Worm (Caenorhabditis elegans) whole organism, young adult: Measurements from ENCODE around the gene str-2.

Experiments used
- C06A6.2 ChIP-seq: fragments of 200-800 bp; sonication (Bioruptor generic); conservative IDR thresholded peaks from 2 replicates; pipeline ENCODE4 v1.3.6; 2022; ENCODE audit warnings: missing genetic modification characterization, missing compliant biosample characterization
- F10E7.11 ChIP-seq: sonication (generic microtip); optimal IDR thresholded peaks from 2 replicates; lab custom pipeline; 2017; ENCODE audit warnings: mild to moderate bottlenecking, missing genetic modification characterization, moderate library complexity, missing compliant biosample characterization
- F22D6.2 ChIP-seq: sonication (generic microtip); optimal IDR thresholded peaks from 2 replicates; lab custom pipeline; 2016; ENCODE audit warnings: mild to moderate bottlenecking, missing genetic modification characterization, missing compliant biosample characterization
- F23B12.7 ChIP-seq: sonication (generic microtip); optimal IDR thresholded peaks from 2 replicates; lab custom pipeline; 2017; ENCODE audit warnings: missing genetic modification characterization, mild to moderate bottlenecking, missing compliant biosample characterization, antibody characterized with exemption, moderate library complexity; ENCODE audit not compliant: insufficient read depth
- F33H1.4 ChIP-seq: fragments of 200-800 bp; sonication (Bioruptor generic); IDR thresholded peaks from 2 replicates; pipeline ENCODE4 v1.3.6; 2022; ENCODE audit warnings: missing genetic modification reagents, missing genetic modification characterization, missing compliant biosample characterization
- F52B5.7 ChIP-seq: sonication (generic microtip); optimal IDR thresholded peaks from 2 replicates; lab custom pipeline; 2016; ENCODE audit warnings: mild to moderate bottlenecking, missing genetic modification characterization, missing compliant biosample characterization
- F57A8.1 ChIP-seq: fragments of 200-800 bp; sonication (Bioruptor generic); optimal IDR thresholded peaks from 2 replicates; lab custom pipeline; 2018; ENCODE audit warnings: mild to moderate bottlenecking, missing genetic modification characterization, moderate library complexity, missing compliant biosample characterization
- Y53F4B.3 ChIP-seq: fragments of 200-800 bp; sonication (Bioruptor generic); IDR thresholded peaks from 2 replicates; pipeline ENCODE4 v1.3.6; 2022; ENCODE audit warnings: missing genetic modification reagents, missing genetic modification characterization, missing compliant biosample characterization
- Y56A3A.18 ChIP-seq: fragments of 200-800 bp; sonication (Bioruptor generic); IDR thresholded peaks from 2 replicates; pipeline ENCODE4 v1.3.6; 2022; ENCODE audit warnings: missing genetic modification reagents, missing genetic modification characterization, missing compliant biosample characterization
- attf-6 ChIP-seq: fragments of 200-800 bp; sonication (Bioruptor generic); IDR thresholded peaks from 2 replicates; pipeline ENCODE4 v1.3.6; 2022; ENCODE audit warnings: missing genetic modification reagents, missing genetic modification characterization, missing compliant biosample characterization
- ceh-79 ChIP-seq: sonication (generic microtip); optimal IDR thresholded peaks from 2 replicates; lab custom pipeline; 2017; ENCODE audit warnings: mild to moderate bottlenecking, missing genetic modification characterization, missing compliant biosample characterization
- ceh-91 ChIP-seq: fragments of 200-800 bp; sonication (Bioruptor generic); IDR thresholded peaks from 2 replicates; pipeline ENCODE4 v1.3.6; 2022; ENCODE audit warnings: missing genetic modification reagents, missing genetic modification characterization, missing compliant biosample characterization
- die-1 ChIP-seq: sonication (generic microtip); optimal IDR thresholded peaks from 2 replicates; lab custom pipeline; 2016; ENCODE audit warnings: missing genotype, mild to moderate bottlenecking, missing genetic modification characterization, missing compliant biosample characterization
- dox-1 ChIP-seq: fragments of 200-800 bp; sonication (Bioruptor generic); IDR thresholded peaks from 2 replicates; pipeline ENCODE4 v1.3.6; 2022; ENCODE audit warnings: missing genetic modification reagents, missing genetic modification characterization, missing compliant biosample characterization
- efl-1 ChIP-seq: fragments of 150-350 bp; optimal IDR thresholded peaks from 2 replicates; lab custom pipeline; 2014; ENCODE audit warnings: missing biosample characterization, missing genetic modification reagents, missing genetic modification characterization
- egl-18 ChIP-seq: fragments of 200-800 bp; sonication (Bioruptor generic); IDR thresholded peaks from 2 replicates; pipeline ENCODE4 v1.3.6; 2022; ENCODE audit warnings: missing genetic modification reagents, missing genetic modification characterization, missing compliant biosample characterization
- ets-4 ChIP-seq: fragments of 200-800 bp; sonication (Bioruptor generic); optimal IDR thresholded peaks from 2 replicates; lab custom pipeline; 2018; ENCODE audit warnings: mild to moderate bottlenecking, missing genetic modification characterization, missing compliant biosample characterization
- gei-17 ChIP-seq: fragments of 200-800 bp; sonication (Bioruptor generic); optimal IDR thresholded peaks from 2 replicates; lab custom pipeline; 2018; ENCODE audit warnings: mild to moderate bottlenecking, missing genetic modification characterization, missing compliant biosample characterization
- him-1 ChIP-seq: sonication (generic microtip); optimal IDR thresholded peaks from 2 replicates; lab custom pipeline; 2016; ENCODE audit warnings: missing genotype, missing genetic modification reagents, missing genetic modification characterization, missing compliant biosample characterization
- hsf-1 ChIP-seq: fragments of 200-800 bp; sonication (Bioruptor generic); IDR thresholded peaks from 2 replicates; pipeline ENCODE4 v1.3.6; 2022; ENCODE audit warnings: missing genetic modification reagents, missing genetic modification characterization, missing compliant biosample characterization
- lag-1 ChIP-seq: fragments of 200-800 bp; sonication (Bioruptor generic); IDR thresholded peaks from 2 replicates; pipeline ENCODE4 v1.3.6; 2022; ENCODE audit warnings: missing genetic modification reagents, missing genetic modification characterization, missing compliant biosample characterization
- let-607 ChIP-seq, 2 experiments: fragments of 200-800 bp in 1 of 2; sonication (Bioruptor generic) in 1 of 2; sonication (generic microtip) in 1 of 2; optimal IDR thresholded peaks; 2 replicates each; lab custom pipeline; 2016 to 2018; ENCODE audit warnings: mild to moderate bottlenecking in 2 of 2, missing compliant biosample characterization in 2 of 2, missing genetic modification characterization in 2 of 2, moderate library complexity in 2 of 2, missing genotype in 1 of 2
- lsl-1 ChIP-seq: fragments of 200-800 bp; sonication (Bioruptor generic); optimal IDR thresholded peaks from 2 replicates; lab custom pipeline; 2018; ENCODE audit warnings: mild to moderate bottlenecking, missing genetic modification characterization, moderate library complexity, missing compliant biosample characterization
- madf-3 ChIP-seq: fragments of 200-800 bp; sonication (Bioruptor generic); IDR thresholded peaks from 2 replicates; pipeline ENCODE4 v1.3.6; 2022; ENCODE audit warnings: missing genetic modification reagents, missing genetic modification characterization, missing compliant biosample characterization
- nhr-27 ChIP-seq: fragments of 200-800 bp; sonication (Bioruptor generic); optimal IDR thresholded peaks from 2 replicates; lab custom pipeline; 2018; ENCODE audit warnings: mild to moderate bottlenecking, missing genetic modification characterization, moderate library complexity, missing compliant biosample characterization
- pbrm-1 ChIP-seq: fragments of 200-800 bp; sonication (Bioruptor generic); IDR thresholded peaks from 2 replicates; pipeline ENCODE4 v1.3.6; 2022; ENCODE audit warnings: missing genetic modification reagents, missing genetic modification characterization, missing compliant biosample characterization
- repo-1 ChIP-seq: sonication (generic microtip); optimal IDR thresholded peaks from 2 replicates; lab custom pipeline; 2017; ENCODE audit warnings: mild to moderate bottlenecking, missing genetic modification characterization, missing compliant biosample characterization
- sea-2 ChIP-seq: fragments of 200-800 bp; sonication (Bioruptor generic); IDR thresholded peaks from 2 replicates; pipeline ENCODE4 v1.3.6; 2022; ENCODE audit warnings: missing genetic modification characterization, missing compliant biosample characterization
- snpc-3.4 ChIP-seq: sonication (generic microtip); optimal IDR thresholded peaks from 2 replicates; lab custom pipeline; 2017; ENCODE audit warnings: missing genetic modification characterization, mild to moderate bottlenecking, missing compliant biosample characterization, antibody characterized with exemption, moderate library complexity, missing genotype, missing genetic modification reagents
- tbx-9 ChIP-seq: sonication (generic microtip); optimal IDR thresholded peaks from 2 replicates; lab custom pipeline; 2016; ENCODE audit warnings: borderline replicate concordance, missing genetic modification characterization, inconsistent platforms, missing compliant biosample characterization
- xnd-1 ChIP-seq: sonication (generic microtip); optimal IDR thresholded peaks from 2 replicates; lab custom pipeline; 2016; ENCODE audit warnings: missing genotype, missing genetic modification reagents, missing genetic modification characterization, missing compliant biosample characterization
- ztf-18 ChIP-seq: sonication (generic microtip); optimal IDR thresholded peaks from 2 replicates; lab custom pipeline; 2016; ENCODE audit warnings: missing genotype, mild to moderate bottlenecking, missing genetic modification characterization, missing compliant biosample characterization
- ztf-25 ChIP-seq: fragments of 200-800 bp; sonication (Bioruptor generic); IDR thresholded peaks from 2 replicates; pipeline ENCODE4 v1.3.6; 2022; ENCODE audit warnings: missing genetic modification reagents, missing genetic modification characterization, missing compliant biosample characterization

The str-2 gene

ce11 chrV:9813527-9813926, 10.5 kb downstream of the str-2 start, which contains the start of gene sru-30:
Gene sru-30, plus strand, starts transcription at chrV:9813827.
- TF ChIP-seq egl-18 (GFP tag; lab: Robert Waterston, UW), result no peak
- no peak for TF ChIP-seq sea-2 (GFP tag; lab: Robert Waterston, UW)
- TF ChIP-seq pbrm-1 (GFP tag; lab: Robert Waterston, UW), result no peak
- TF ChIP-seq ceh-91 (GFP tag; lab: Robert Waterston, UW), result no peak
- TF ChIP-seq dox-1 (GFP tag; lab: Robert Waterston, UW), result no peak
- no peak for TF ChIP-seq madf-3 (GFP tag; lab: Robert Waterston, UW)
- no peak for TF ChIP-seq attf-6 (GFP tag; lab: Robert Waterston, UW)
- TF ChIP-seq nhr-27 (tag; lab: Kevin White, UChicago), result no peak
- no peak for TF ChIP-seq F33H1.4 (GFP tag; lab: Robert Waterston, UW)
- no peak for TF ChIP-seq Y53F4B.3

ce11 chrV:9812216-9812615, 11.8 kb downstream of the str-2 start:
- TF ChIP-seq F57A8.1 (GFP tag; lab: Kevin White, UChicago) (no peak), hsf-1 (GFP tag; lab: Robert Waterston, UW) (no peak), F22D6.2 (tag; lab: Kevin White, UChicago) (no peak), F23B12.7 (tag; lab: Kevin White, UChicago) (no peak), repo-1 (tag; lab: Kevin White, UChicago) (no peak), C06A6.2 (GFP tag; lab: Robert Waterston, UW) (no peak), ceh-79 (tag; lab: Kevin White, UChicago) (no peak), him-1 (no peak), ztf-18 (tag; lab: Kevin White, UChicago) (no peak), die-1 (tag; lab: Kevin White, UChicago) (no peak), efl-1 (GFP tag; lab: Kevin White, UChicago) (no peak), xnd-1 (no peak), tbx-9 (tag; lab: Kevin White, UChicago) (no peak), gei-17 (GFP tag; lab: Kevin White, UChicago) (no peak), lsl-1 (GFP tag; lab: Kevin White, UChicago) (no peak), Y56A3A.18 (no peak)

ce11 chrV:9811154-9811553, 12.9 kb downstream of the str-2 start, which contains the start of gene sru-29:
Gene sru-29, plus strand, starts transcription at chrV:9811454.
- TF ChIP-seq ets-4 (no peak), snpc-3.4 (no peak), let-607 (tag; optimal IDR thresholded peaks at IDR 0.05; lab: Kevin White, UChicago) (no peak), F10E7.11 (tag; lab: Kevin White, UChicago) (no peak), lag-1 (GFP tag; lab: Robert Waterston, UW) (no peak)

ce11 chrV:9805161-9805560, 18.9 kb downstream of the str-2 start, which contains the start of gene sru-37:
Gene sru-37, plus strand, starts transcription at chrV:9805461.
- TF ChIP-seq ztf-25 (GFP tag; lab: Robert Waterston, UW), result no peak
- no peak for TF ChIP-seq ztf-18 (tag; lab: Kevin White, UChicago)
- no peak for TF ChIP-seq F52B5.7
- no peak for TF ChIP-seq gei-17 (GFP tag; lab: Kevin White, UChicago)
- TF ChIP-seq, all 124 proteins: peak for 0
